Worm (Caenorhabditis elegans) whole organism, L1 larva: Measurements from ENCODE around the gene aco-1.

ENCODE experiments used
- C16A3.4 ChIP-seq: fragments of 150-350 bp; optimal IDR thresholded peaks from 2 replicates; lab custom pipeline; 2014; ENCODE audit warnings: missing biosample characterization, missing genetic modification characterization
- F16B12.6 ChIP-seq: fragments of 150-350 bp; optimal IDR thresholded peaks from 2 replicates; lab custom pipeline; 2014; ENCODE audit warnings: missing biosample characterization, missing genetic modification characterization
- Y116A8C.19 ChIP-seq: sonication (generic microtip); optimal IDR thresholded peaks from 2 replicates; lab custom pipeline; 2016; ENCODE audit warnings: missing compliant biosample characterization, missing genetic modification characterization, borderline replicate concordance
- blmp-1 ChIP-seq: fragments of 150-350 bp; optimal IDR thresholded peaks from 2 replicates; lab custom pipeline; 2014; ENCODE audit warnings: missing biosample characterization, missing genetic modification characterization
- ceh-63 ChIP-seq: fragments of 200-800 bp; sonication (Bioruptor generic); optimal IDR thresholded peaks from 2 replicates; lab custom pipeline; 2018; ENCODE audit warnings: mild to moderate bottlenecking, missing genetic modification characterization, missing compliant biosample characterization
- dsc-1 ChIP-seq: sonication (generic microtip); optimal IDR thresholded peaks from 2 replicates; lab custom pipeline; 2016; ENCODE audit warnings: mild to moderate bottlenecking, missing genetic modification characterization, missing compliant biosample characterization
- efl-1 ChIP-seq, 4 experiments: fragments of 150-350 bp; optimal IDR thresholded peaks in 3 of 4; peaks in 1 of 4; 1 replicate in 1 of 4; 2 replicates in 3 of 4; lab custom pipeline; 2014; ENCODE audit warnings: missing biosample characterization in 2 of 4, missing genetic modification characterization in 2 of 4, missing genetic modification reagents in 2 of 4
- egl-13 ChIP-seq: sonication (generic microtip); optimal IDR thresholded peaks from 2 replicates; lab custom pipeline; 2016; ENCODE audit warnings: missing genotype, missing genetic modification reagents, missing genetic modification characterization, missing compliant biosample characterization
- egl-27 ChIP-seq, 2 experiments: fragments of 150-350 bp in 1 of 2; sonication (generic microtip); optimal IDR thresholded peaks; 3 replicates each; lab custom pipeline; 2017 to 2018; ENCODE audit warnings: missing biosample characterization in 2 of 2, missing genetic modification characterization in 2 of 2, missing genetic modification reagents in 2 of 2
- fkh-10 ChIP-seq: sonication (generic microtip); optimal IDR thresholded peaks from 2 replicates; lab custom pipeline; 2017; ENCODE audit warnings: missing biosample characterization, missing genetic modification reagents, missing genetic modification characterization
- fkh-8 ChIP-seq: sonication (generic microtip); optimal IDR thresholded peaks from 2 replicates; lab custom pipeline; 2016; ENCODE audit warnings: mild to moderate bottlenecking, missing genetic modification characterization, missing compliant biosample characterization
- grh-1 ChIP-seq: fragments of 200-800 bp; sonication (Bioruptor generic); IDR thresholded peaks from 2 replicates; pipeline ENCODE4 v1.3.6; 2022; ENCODE audit warnings: missing genetic modification reagents, missing genetic modification characterization, missing compliant biosample characterization
- hpl-2 ChIP-seq: fragments of 150-350 bp; optimal IDR thresholded peaks from 2 replicates; lab custom pipeline; 2014; ENCODE audit warnings: missing biosample characterization, missing genetic modification reagents, missing genetic modification characterization
- jun-1 ChIP-seq: fragments of 150-350 bp; optimal IDR thresholded peaks from 2 replicates; lab custom pipeline; 2014; ENCODE audit warnings: missing biosample characterization, missing genetic modification reagents, missing genetic modification characterization
- lin-14 ChIP-seq: fragments of 200-800 bp; sonication (Bioruptor generic); optimal IDR thresholded peaks from 2 replicates; lab custom pipeline; 2018; ENCODE audit warnings: mild to moderate bottlenecking, missing genetic modification characterization, moderate library complexity, missing compliant biosample characterization
- lin-35 ChIP-seq, 2 experiments: fragments of 150-350 bp; optimal IDR thresholded peaks; 2 replicates each; lab custom pipeline; 2014; ENCODE audit warnings: missing biosample characterization in 2 of 2, missing genetic modification characterization in 2 of 2, missing genetic modification reagents in 2 of 2
- lir-3 ChIP-seq: sonication (generic microtip); optimal IDR thresholded peaks from 2 replicates; lab custom pipeline; 2016; ENCODE audit warnings: mild to moderate bottlenecking, missing genetic modification characterization, moderate library complexity, missing compliant biosample characterization; ENCODE audit not compliant: poor library complexity
- lsy-2 ChIP-seq, 2 experiments: fragments of 150-350 bp; optimal IDR thresholded peaks; 2 replicates each; lab custom pipeline; 2014; ENCODE audit warnings: missing biosample characterization in 2 of 2, missing genetic modification characterization in 2 of 2
- mep-1 ChIP-seq: fragments of 150-350 bp; optimal IDR thresholded peaks from 2 replicates; lab custom pipeline; 2014; ENCODE audit warnings: missing biosample characterization, missing genetic modification characterization
- nhr-19 ChIP-seq: fragments of 200-800 bp; sonication (Bioruptor generic); conservative IDR thresholded peaks from 2 replicates; pipeline ENCODE4 v1.3.6; 2022; ENCODE audit warnings: missing genetic modification characterization, missing compliant biosample characterization
- nhr-71 ChIP-seq: sonication (generic microtip); optimal IDR thresholded peaks from 2 replicates; lab custom pipeline; 2016; ENCODE audit warnings: mild to moderate bottlenecking, missing genetic modification characterization, moderate library complexity, missing compliant biosample characterization
- pax-3 ChIP-seq: fragments of 200-800 bp; sonication (Bioruptor generic); optimal IDR thresholded peaks from 2 replicates; lab custom pipeline; 2018; ENCODE audit warnings: mild to moderate bottlenecking, missing genetic modification characterization, moderate library complexity, missing compliant biosample characterization
- rnt-1 ChIP-seq: sonication (generic microtip); optimal IDR thresholded peaks from 2 replicates; lab custom pipeline; 2016; ENCODE audit warnings: mild to moderate bottlenecking, missing genetic modification characterization, moderate library complexity, missing compliant biosample characterization
- snpc-4 ChIP-seq: fragments of 150-350 bp; optimal IDR thresholded peaks from 2 replicates; lab custom pipeline; 2014; ENCODE audit warnings: missing biosample characterization, missing genetic modification characterization
- sox-4 ChIP-seq: sonication (generic microtip); optimal IDR thresholded peaks from 2 replicates; lab custom pipeline; 2016; ENCODE audit warnings: missing genetic modification characterization, missing compliant biosample characterization
- sptf-1 ChIP-seq: fragments of 150-350 bp; optimal IDR thresholded peaks from 2 replicates; lab custom pipeline; 2014; ENCODE audit warnings: missing biosample characterization, missing genetic modification characterization
- sup-37 ChIP-seq: fragments of 200-800 bp; sonication (Bioruptor generic); optimal IDR thresholded peaks from 2 replicates; lab custom pipeline; 2018; ENCODE audit warnings: mild to moderate bottlenecking, missing genetic modification characterization, missing compliant biosample characterization
- swsn-7 ChIP-seq: sonication (generic microtip); optimal IDR thresholded peaks from 2 replicates; lab custom pipeline; 2016; ENCODE audit warnings: missing genetic modification characterization, missing compliant biosample characterization
- unc-130 ChIP-seq: fragments of 150-350 bp; optimal IDR thresholded peaks from 2 replicates; lab custom pipeline; 2017; ENCODE audit warnings: missing biosample characterization, missing genetic modification characterization, inconsistent platforms
- unc-62 ChIP-seq: fragments of 150-350 bp; optimal IDR thresholded peaks from 2 replicates; lab custom pipeline; 2014; ENCODE audit warnings: missing biosample characterization, missing genetic modification reagents, missing genetic modification characterization
- xbp-1 ChIP-seq: sonication (generic microtip); optimal IDR thresholded peaks from 2 replicates; lab custom pipeline; 2016; ENCODE audit warnings: missing genetic modification characterization, missing compliant biosample characterization
- ztf-4 ChIP-seq: fragments of 150-350 bp; optimal IDR thresholded peaks from 2 replicates; lab custom pipeline; 2014; ENCODE audit warnings: missing biosample characterization, missing genetic modification characterization

The aco-1 gene

DNA sequence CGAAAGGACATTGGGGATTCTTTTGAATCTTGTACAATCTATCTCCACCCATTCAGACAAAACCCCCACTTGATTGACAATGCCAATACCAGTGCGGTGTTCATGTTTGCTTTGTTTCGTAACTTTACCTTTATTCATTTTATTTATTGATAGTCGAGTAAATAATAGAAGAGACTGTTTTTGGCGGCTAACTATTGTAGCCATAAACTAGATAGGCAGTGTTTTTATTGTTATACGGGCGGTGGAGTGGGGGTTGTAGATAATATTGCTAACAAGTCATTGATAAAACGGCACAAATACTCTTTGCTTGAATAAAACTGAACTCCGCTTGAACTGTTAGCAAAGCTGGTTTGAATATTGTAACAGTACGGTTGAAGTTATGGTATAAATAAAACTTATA lies 25.2 kb downstream of the aco-1 start:
- TF ChIP-seq jun-1 (tag; lab: Kevin White, UChicago) (no peak), ceh-63 (GFP tag; lab: Kevin White, UChicago) (no peak), F16B12.6 (tag; lab: Kevin White, UChicago) (no peak), lin-14 (peak; percentile 43), efl-1 (optimal IDR thresholded peaks at IDR 0.05; lab: Kevin White, UChicago) (no peak), efl-1 (GFP tag; optimal IDR thresholded peaks at IDR 0.05 in 1 of 2; lab: Kevin White, UChicago) (peak in 1 of 2 experiments; percentile 34), egl-13 (no peak), unc-62 (GFP tag; lab: Kevin White, UChicago) (no peak)

DNA sequence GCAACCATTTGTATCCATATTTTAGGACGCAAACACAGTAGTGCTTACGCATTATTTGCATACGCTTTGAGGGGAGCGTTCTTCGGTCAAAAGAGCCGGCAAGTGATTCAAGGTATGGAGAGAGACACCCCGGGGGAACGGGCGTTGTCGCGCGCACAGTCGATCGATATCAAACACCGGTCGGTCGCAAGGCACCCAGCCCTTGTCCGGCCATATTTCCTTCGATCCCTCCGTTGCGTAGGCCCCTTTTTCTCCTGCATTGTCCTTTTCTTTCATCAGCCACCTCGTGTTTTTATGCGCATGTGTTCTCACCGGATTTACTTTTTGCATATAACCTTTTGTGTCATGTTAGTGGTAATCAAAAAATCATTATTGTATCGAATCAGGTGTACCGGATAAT lies 26.3 kb downstream of the aco-1 start:
- TF ChIP-seq egl-13 (no peak), nhr-19 (GFP tag; lab: Robert Waterston, UW) (no peak), lin-35 (GFP tag; optimal IDR thresholded peaks at IDR 0.05; lab: Kevin White, UChicago) (no peak), sup-37 (GFP tag; lab: Kevin White, UChicago) (no peak), Y116A8C.19 (no peak), rnt-1 (tag; lab: Kevin White, UChicago) (no peak), sox-4 (tag; lab: Kevin White, UChicago) (no peak), C16A3.4 (tag; lab: Kevin White, UChicago) (no peak), unc-130 (no peak), lir-3 (no peak), lsy-2 (tag; optimal IDR thresholded peaks at IDR 0.05; lab: Kevin White, UChicago) (no peak), snpc-4 (no peak), jun-1 (tag; lab: Kevin White, UChicago) (no peak), xbp-1 (tag; lab: Kevin White, UChicago) (no peak), egl-27 (tag; optimal IDR thresholded peaks at IDR 0.05; lab: Kevin White, UChicago) (no peak), fkh-8 (tag; lab: Kevin White, UChicago) (no peak), pax-3 (no peak), fkh-10 (GFP tag; lab: Kevin White, UChicago) (no peak)

DNA sequence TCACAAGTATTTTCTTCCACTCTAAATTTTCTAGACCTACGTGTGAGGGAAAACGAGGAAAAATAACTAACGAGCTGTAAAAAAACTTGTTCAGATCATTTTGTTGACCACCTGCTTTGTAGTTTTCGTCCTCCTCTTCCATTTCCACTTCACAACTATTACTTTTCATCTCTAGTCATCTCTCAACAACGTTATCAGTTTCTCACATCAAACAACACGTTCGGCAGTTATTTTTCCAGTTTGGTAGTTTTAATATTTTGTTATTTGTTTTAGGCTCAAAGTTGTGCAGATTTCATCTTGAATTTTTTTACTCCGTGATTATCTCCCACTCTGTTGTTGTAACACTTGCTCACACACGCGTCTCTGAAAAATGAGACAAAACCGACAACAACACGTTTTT lies 27.4 kb downstream of the aco-1 start:
- TF ChIP-seq efl-1 (optimal IDR thresholded peaks at IDR 0.05; lab: Kevin White, UChicago) (no peak), efl-1 (GFP tag; optimal IDR thresholded peaks at IDR 0.05 in 1 of 2; lab: Kevin White, UChicago) (peak in 1 of 2 experiments; percentile 58), pax-3 (no peak), grh-1 (GFP tag; lab: Robert Waterston, UW) (no peak)

DNA sequence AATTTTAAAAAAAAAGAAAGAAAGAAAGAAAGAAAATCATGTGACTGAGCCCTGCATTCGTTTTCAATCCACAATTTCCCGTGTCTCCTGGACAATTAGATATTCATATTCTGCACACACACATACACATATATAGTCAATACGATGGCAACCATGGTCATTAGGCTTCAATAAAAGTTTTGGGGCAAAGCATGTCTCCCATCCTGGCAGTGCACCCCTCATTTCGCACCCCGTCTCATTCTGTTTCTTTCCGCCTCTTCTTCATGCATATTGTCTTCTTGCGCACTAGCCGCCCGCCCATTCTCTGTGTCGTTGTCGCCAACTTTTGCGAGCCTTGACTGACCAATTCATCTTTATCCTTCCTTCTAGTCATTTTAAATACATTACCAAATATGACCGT lies 28.0 kb downstream of the aco-1 start:
- TF ChIP-seq fkh-8 (tag; lab: Kevin White, UChicago), result peak; percentile 4
- no peak for TF ChIP-seq blmp-1
- no peak for TF ChIP-seq fkh-10 (GFP tag; lab: Kevin White, UChicago)
- peak; percentile 42 for TF ChIP-seq lin-14
- TF ChIP-seq egl-27 (tag; optimal IDR thresholded peaks at IDR 0.05; lab: Kevin White, UChicago), result no peak
- peak; percentile 52 for TF ChIP-seq dsc-1 (tag; lab: Kevin White, UChicago)
- no peak for TF ChIP-seq ztf-4 (tag; lab: Kevin White, UChicago)
- TF ChIP-seq swsn-7 (tag; lab: Kevin White, UChicago), result no peak
- TF ChIP-seq mep-1 (tag; lab: Kevin White, UChicago), result no peak
- TF ChIP-seq nhr-19 (GFP tag; lab: Robert Waterston, UW), result no peak
- no peak for TF ChIP-seq jun-1 (tag; lab: Kevin White, UChicago)

DNA sequence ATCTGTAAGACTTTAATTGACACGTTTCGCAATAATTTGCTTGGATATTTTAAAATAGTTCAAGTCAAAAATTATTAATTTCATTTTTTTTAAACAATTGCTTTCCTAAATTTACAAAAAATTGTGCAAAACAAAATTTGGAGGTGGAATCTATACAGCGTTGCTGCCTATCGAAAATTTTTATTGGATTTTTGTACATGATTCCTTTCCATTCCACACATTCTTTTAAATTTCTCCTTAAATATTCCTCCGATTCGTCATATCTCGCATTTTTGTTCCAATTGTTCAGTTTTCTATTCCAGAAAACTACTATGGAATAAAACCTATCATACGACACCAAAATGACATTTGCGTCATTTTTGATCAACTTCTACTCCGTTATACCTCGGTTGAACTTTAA lies 28.7 kb downstream of the aco-1 start, which contains the start of gene ttyh-1:
TSS of gene ttyh-1 (plus strand) at position 301 of the 400 bp plus-strand sequence.
- TF ChIP-seq nhr-71 (no peak), Y116A8C.19 (no peak), hpl-2 (GFP tag; lab: Kevin White, UChicago) (no peak), jun-1 (tag; lab: Kevin White, UChicago) (no peak), sptf-1 (tag; lab: Kevin White, UChicago) (no peak)
